Worm (Caenorhabditis elegans) whole organism, young adult: ENCODE data around the gene fbxb-33.

Experiments
- B0035.1 ChIP-seq: sonication (generic microtip); optimal IDR thresholded peaks from 2 replicates; lab custom pipeline; 2016; ENCODE audit warnings: missing genetic modification characterization, mild to moderate bottlenecking, missing compliant biosample characterization, missing genotype, missing genetic modification reagents
- C17E4.6 ChIP-seq: fragments of 200-800 bp; sonication (Bioruptor generic); IDR thresholded peaks from 2 replicates; pipeline ENCODE4 v1.3.6; 2022; ENCODE audit warnings: missing genetic modification reagents, missing genetic modification characterization, missing compliant biosample characterization
- F55B11.4 ChIP-seq: sonication (generic microtip); optimal IDR thresholded peaks from 2 replicates; lab custom pipeline; 2016; ENCODE audit warnings: missing compliant biosample characterization, missing genetic modification characterization, borderline replicate concordance; ENCODE audit not compliant: insufficient read depth
- him-1 ChIP-seq: sonication (generic microtip); optimal IDR thresholded peaks from 2 replicates; lab custom pipeline; 2016; ENCODE audit warnings: missing genotype, missing genetic modification reagents, missing genetic modification characterization, missing compliant biosample characterization
- lin-40 ChIP-seq: sonication (generic microtip); optimal IDR thresholded peaks from 2 replicates; lab custom pipeline; 2016; ENCODE audit warnings: missing genetic modification characterization, mild to moderate bottlenecking, missing compliant biosample characterization, missing genotype, missing genetic modification reagents
- lin-54 ChIP-seq: fragments of 200-800 bp; sonication (Bioruptor generic); optimal IDR thresholded peaks from 2 replicates; lab custom pipeline; 2018; ENCODE audit warnings: mild to moderate bottlenecking, missing genetic modification characterization, missing compliant biosample characterization
- mes-4 ChIP-seq: sonication (generic microtip); optimal IDR thresholded peaks from 2 replicates; lab custom pipeline; 2016; ENCODE audit warnings: missing genotype, missing genetic modification characterization, missing compliant biosample characterization
- nhr-179 ChIP-seq: sonication (generic microtip); optimal IDR thresholded peaks from 2 replicates; lab custom pipeline; 2016; ENCODE audit warnings: mild to moderate bottlenecking, missing genetic modification characterization, missing compliant biosample characterization
- pha-4 ChIP-seq: fragments of 150-350 bp; sonication (generic microtip); optimal IDR thresholded peaks from 2 replicates; lab custom pipeline; 2014; ENCODE audit warnings: missing biosample characterization, missing genetic modification reagents, missing genetic modification characterization
- sea-2 ChIP-seq: fragments of 200-800 bp; sonication (Bioruptor generic); IDR thresholded peaks from 2 replicates; pipeline ENCODE4 v1.3.6; 2022; ENCODE audit warnings: missing genetic modification characterization, missing compliant biosample characterization
- snpc-4 ChIP-seq, 5 experiments: fragments of 150-350 bp in 1 of 5; sonication (generic microtip) in 4 of 5; optimal IDR thresholded peaks; 2 replicates each; lab custom pipeline; 2014 to 2018; ENCODE audit warnings: missing genetic modification characterization in 5 of 5, missing biosample characterization in 3 of 5, antibody characterized with exemption in 2 of 5, mild to moderate bottlenecking in 2 of 5, missing compliant biosample characterization in 2 of 5, missing genotype in 2 of 5, moderate library complexity in 2 of 5, missing genetic modification reagents in 1 of 5
- tlf-1 ChIP-seq: fragments of 200-800 bp; sonication (Bioruptor generic); optimal IDR thresholded peaks from 2 replicates; lab custom pipeline; 2018; ENCODE audit warnings: mild to moderate bottlenecking, missing genetic modification characterization, missing compliant biosample characterization
- unc-130 ChIP-seq: sonication (generic microtip); optimal IDR thresholded peaks from 2 replicates; lab custom pipeline; 2016; ENCODE audit warnings: missing genetic modification reagents, missing genetic modification characterization, missing compliant biosample characterization
- zim-3 ChIP-seq: sonication (generic microtip); optimal IDR thresholded peaks from 2 replicates; lab custom pipeline; 2017; ENCODE audit warnings: mild to moderate bottlenecking, missing genetic modification characterization, moderate library complexity, missing compliant biosample characterization

ce11 chrII:3690646-3691045 is 43.4 kb downstream of the fbxb-33 start, which contains the start of gene srx-101:
- TF ChIP-seq C17E4.6 (GFP tag; lab: Robert Waterston, UW) (no peak), snpc-4 (GFP tag; optimal IDR thresholded peaks at IDR 0.05; lab: Kevin White, UChicago) (no peak), snpc-4 (tag; optimal IDR thresholded peaks at IDR 0.05; lab: Kevin White, UChicago) (no peak), pha-4 (tag; lab: Kevin White, UChicago) (no peak), him-1 (tag; lab: Kevin White, UChicago) (no peak), unc-130 (GFP tag; lab: Kevin White, UChicago) (no peak), zim-3 (tag; lab: Kevin White, UChicago) (no peak), nhr-179 (tag; lab: Kevin White, UChicago) (no peak), B0035.1 (tag; lab: Kevin White, UChicago) (no peak), sea-2 (GFP tag; lab: Robert Waterston, UW) (no peak), lin-40 (tag; lab: Kevin White, UChicago) (no peak), mes-4 (tag; lab: Kevin White, UChicago) (no peak), lin-54 (GFP tag; lab: Kevin White, UChicago) (no peak), F55B11.4 (no peak), tlf-1 (GFP tag; lab: Kevin White, UChicago) (no peak)
